Worm (Caenorhabditis elegans): ENCODE results near the gene srh-149.
"Not testable (repeated sequence)": the region's sequence is repeated elsewhere in the genome, so short reads cannot be mapped to it uniquely, and the experiment has no call there.

- not testable (repeated sequence) for TF ChIP-seq ZK546.5 (tag; optimal IDR thresholded peaks at IDR 0.05); ztf-11 (tag; optimal IDR thresholded peaks at IDR 0.05); unc-130 (GFP tag; optimal IDR thresholded peaks at IDR 0.05); pqm-1 (tag; optimal IDR thresholded peaks at IDR 0.05); ZK337.2 (GFP tag; IDR thresholded peaks at IDR 0.05); ama-1 (optimal IDR thresholded peaks at IDR 0.05); dpl-1 (GFP tag; optimal IDR thresholded peaks at IDR 0.05); snpc-4 (tag; optimal IDR thresholded peaks at IDR 0.05); pha-4 (GFP tag; IDR thresholded peaks at IDR 0.05); pha-4 (tag; optimal IDR thresholded peaks at IDR 0.05); mdl-1 (tag; optimal IDR thresholded peaks at IDR 0.05)
These were observed 38.4 kb downstream of the srh-149 start, which contains the start of gene T26E4.9 for ce11 chrV:15802623-15803022.

All from whole organism, L4 larva.